Worm (Caenorhabditis elegans) whole organism, early embryonic: Measurements from ENCODE around the gene rpn-11.

Source experiments
- B0310.2 ChIP-seq: sonication (generic microtip); optimal IDR thresholded peaks from 2 replicates; lab custom pipeline; 2016; ENCODE audit warnings: mild to moderate bottlenecking, missing genetic modification characterization, missing compliant biosample characterization
- F13C5.2 ChIP-seq: sonication (generic microtip); optimal IDR thresholded peaks from 2 replicates; lab custom pipeline; 2017; ENCODE audit warnings: mild to moderate bottlenecking, missing genetic modification characterization, inconsistent platforms, missing compliant biosample characterization
- aly-1 ChIP-seq: sonication (generic microtip); optimal IDR thresholded peaks from 2 replicates; lab custom pipeline; 2016; ENCODE audit warnings: missing genetic modification characterization, missing compliant biosample characterization
- ama-1 ChIP-seq: fragments of 150-350 bp; optimal IDR thresholded peaks from 2 replicates; lab custom pipeline; 2014
- ceh-13 ChIP-seq: fragments of 200-800 bp; sonication (Bioruptor generic); optimal IDR thresholded peaks from 2 replicates; lab custom pipeline; 2018; ENCODE audit warnings: mild to moderate bottlenecking, missing genetic modification characterization, missing compliant biosample characterization
- ceh-36 ChIP-seq: sonication (generic microtip); optimal IDR thresholded peaks from 2 replicates; lab custom pipeline; 2016; ENCODE audit warnings: missing genetic modification characterization, inconsistent platforms, missing compliant biosample characterization
- ets-7 ChIP-seq: sonication (generic microtip); optimal IDR thresholded peaks from 2 replicates; lab custom pipeline; 2016; ENCODE audit warnings: missing genotype, missing genetic modification characterization, missing compliant biosample characterization
- flt-1 ChIP-seq: fragments of 200-800 bp; sonication (Bioruptor generic); IDR thresholded peaks from 2 replicates; pipeline ENCODE4 v1.3.6; 2022; ENCODE audit warnings: missing genetic modification characterization, missing compliant biosample characterization
- hmbx-1 ChIP-seq: sonication (generic microtip); optimal IDR thresholded peaks from 2 replicates; lab custom pipeline; 2016; ENCODE audit warnings: mild to moderate bottlenecking, missing genetic modification characterization, missing compliant biosample characterization
- hmg-4 ChIP-seq: fragments of 200-800 bp; sonication (Bioruptor generic); optimal IDR thresholded peaks from 2 replicates; lab custom pipeline; 2018; ENCODE audit warnings: mild to moderate bottlenecking, missing genetic modification characterization, missing compliant biosample characterization
- hnd-1 ChIP-seq: sonication (generic microtip); optimal IDR thresholded peaks from 2 replicates; lab custom pipeline; 2016; ENCODE audit warnings: missing genetic modification characterization, missing compliant biosample characterization
- pes-1 ChIP-seq: fragments of 200-800 bp; sonication (Bioruptor generic); IDR thresholded peaks from 2 replicates; pipeline ENCODE4 v1.3.6; 2022; ENCODE audit warnings: missing genetic modification reagents, missing genetic modification characterization, missing compliant biosample characterization
- scrt-1 ChIP-seq: fragments of 200-800 bp; sonication (Bioruptor generic); IDR thresholded peaks from 2 replicates; pipeline ENCODE4 v1.3.6; 2022; ENCODE audit warnings: missing genetic modification characterization, missing compliant biosample characterization
- sea-1 ChIP-seq: fragments of 200-800 bp; sonication (Bioruptor generic); conservative IDR thresholded peaks from 2 replicates; pipeline ENCODE4 v1.3.6; 2022; ENCODE audit warnings: missing genetic modification characterization, missing compliant biosample characterization
- tbx-11 ChIP-seq: fragments of 200-800 bp; sonication (Bioruptor generic); IDR thresholded peaks from 2 replicates; pipeline ENCODE4 v1.3.6; 2022; ENCODE audit warnings: missing genetic modification characterization, missing compliant biosample characterization
- tbx-37 ChIP-seq: fragments of 200-800 bp; sonication (Bioruptor generic); conservative IDR thresholded peaks from 2 replicates; pipeline ENCODE4 v1.3.6; 2022; ENCODE audit warnings: missing genetic modification reagents, missing genetic modification characterization, missing compliant biosample characterization
- tra-4 ChIP-seq: sonication (generic microtip); optimal IDR thresholded peaks from 2 replicates; lab custom pipeline; 2017; ENCODE audit warnings: missing genetic modification characterization, missing compliant biosample characterization

rpn-11 gene

DNA sequence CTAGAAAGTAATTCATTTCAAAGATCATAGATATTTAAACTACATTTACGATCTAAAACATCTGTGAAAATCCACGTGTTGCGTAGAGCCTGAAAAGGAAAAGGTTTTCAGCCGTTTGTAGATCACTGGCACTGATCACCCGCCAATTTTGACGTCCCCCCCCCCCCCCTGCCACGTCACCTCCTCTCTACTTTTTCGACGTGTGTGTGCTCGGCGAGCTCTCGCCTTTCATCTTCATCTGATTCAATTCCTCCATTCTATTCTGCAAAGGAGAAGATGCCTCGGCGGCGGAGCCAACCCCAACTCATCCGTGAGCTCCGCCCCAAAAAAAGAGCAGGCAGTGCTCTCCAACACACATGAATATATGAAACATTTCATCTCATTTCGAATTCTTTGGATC, 36.8 kb upstream of the rpn-11 start:
- TF ChIP-seq hmbx-1, result no peak

ce11 chrII:4074710-4075109, 30.4 kb upstream of the rpn-11 start:
- TF ChIP-seq tbx-11 (GFP tag; lab: Robert Waterston, UW) (no peak), flt-1 (no peak), ceh-36 (tag; lab: Kevin White, UChicago) (no peak), B0310.2 (tag; lab: Kevin White, UChicago) (no peak), hmg-4 (no peak), F13C5.2 (no peak), ceh-13 (GFP tag; lab: Kevin White, UChicago) (no peak), ama-1 (no peak), aly-1 (tag; lab: Kevin White, UChicago) (no peak), scrt-1 (no peak)

- no peak for TF ChIP-seq tra-4 (tag; lab: Kevin White, UChicago)
- TF ChIP-seq ceh-13 (GFP tag; lab: Kevin White, UChicago), result no peak
- TF ChIP-seq hnd-1, result no peak
- TF ChIP-seq flt-1, result no peak
- no peak for TF ChIP-seq ama-1
- no peak for TF ChIP-seq tbx-37
- no peak for TF ChIP-seq scrt-1
- TF ChIP-seq hmbx-1, result no peak
- TF ChIP-seq F13C5.2, result no peak
- TF ChIP-seq hmg-4, result no peak
- TF ChIP-seq ceh-36 (tag; lab: Kevin White, UChicago), result no peak
- TF ChIP-seq sea-1 (GFP tag; lab: Robert Waterston, UW), result no peak
- TF ChIP-seq B0310.2 (tag; lab: Kevin White, UChicago), result no peak
Observed at ce11 chrII:4071075-4071474, 26.7 kb upstream of the rpn-11 start.

ce11 chrII:4068141-4068540, 23.8 kb upstream of the rpn-11 start:
- TF ChIP-seq tbx-11 (GFP tag; lab: Robert Waterston, UW), result no peak
- TF ChIP-seq aly-1 (tag; lab: Kevin White, UChicago), result no peak
- TF ChIP-seq hnd-1, result no peak
- no peak for TF ChIP-seq ceh-13 (GFP tag; lab: Kevin White, UChicago)
- no peak for TF ChIP-seq hmbx-1
- no peak for TF ChIP-seq F13C5.2
- TF ChIP-seq ceh-36 (tag; lab: Kevin White, UChicago), result no peak
- TF ChIP-seq tbx-37, result no peak
- no peak for TF ChIP-seq pes-1 (GFP tag; lab: Robert Waterston, UW)
- TF ChIP-seq tra-4 (tag; lab: Kevin White, UChicago), result no peak
- TF ChIP-seq ama-1, result no peak
- TF ChIP-seq scrt-1, result no peak
- no peak for TF ChIP-seq sea-1 (GFP tag; lab: Robert Waterston, UW)

DNA sequence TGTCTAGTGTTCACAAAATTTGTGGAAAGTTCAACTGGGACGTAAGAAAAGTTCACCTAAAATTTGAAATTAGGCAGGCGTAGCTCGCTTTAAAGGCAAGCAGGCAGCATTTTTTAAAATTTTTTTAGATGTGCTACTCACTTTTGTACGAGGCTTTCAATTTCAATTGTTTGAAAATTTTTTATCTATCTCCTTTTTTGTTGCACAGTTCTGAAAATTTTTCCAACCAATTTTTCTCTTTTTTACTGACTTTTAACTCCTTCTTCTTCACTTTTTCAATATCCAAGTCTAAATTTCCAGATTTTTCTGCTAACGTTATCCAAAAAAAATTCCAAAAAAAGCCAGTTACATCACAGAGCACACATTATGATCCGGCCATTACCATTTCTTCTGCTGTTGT, 22.9 kb upstream of the rpn-11 start, which contains the start of gene W06A11.1:
W06A11.1 (plus strand) TSS at position 301 of the 400 bp plus-strand sequence.
- TF ChIP-seq hmg-4 (no peak), pes-1 (GFP tag; lab: Robert Waterston, UW) (no peak), tbx-11 (GFP tag; lab: Robert Waterston, UW) (no peak), aly-1 (tag; lab: Kevin White, UChicago) (no peak), hnd-1 (no peak), sea-1 (GFP tag; lab: Robert Waterston, UW) (no peak), F13C5.2 (no peak), tra-4 (tag; lab: Kevin White, UChicago) (no peak), ets-7 (tag; lab: Kevin White, UChicago) (no peak), ceh-13 (GFP tag; lab: Kevin White, UChicago) (no peak)

- TF ChIP-seq hmg-4 (no peak), tbx-37 (no peak), pes-1 (GFP tag; lab: Robert Waterston, UW) (no peak), hmbx-1 (no peak), flt-1 (no peak), hnd-1 (no peak), aly-1 (tag; lab: Kevin White, UChicago) (no peak), scrt-1 (no peak), ama-1 (no peak), ceh-13 (GFP tag; lab: Kevin White, UChicago) (no peak), ets-7 (tag; lab: Kevin White, UChicago) (no peak), tbx-11 (GFP tag; lab: Robert Waterston, UW) (no peak), sea-1 (GFP tag; lab: Robert Waterston, UW) (no peak), B0310.2 (tag; lab: Kevin White, UChicago) (no peak)
Observed at ce11 chrII:4063997-4064396, 19.7 kb upstream of the rpn-11 start, which contains the start of gene fbxb-118. Gene fbxb-118 (minus strand): TSS chrII:4064097.

ce11 chrII:4062477-4062876, 18.1 kb upstream of the rpn-11 start, which contains the start of gene gadr-4:
Gene gadr-4 (minus strand): TSS chrII:4062577.
- TF ChIP-seq ceh-36 (tag; lab: Kevin White, UChicago), result no peak
- TF ChIP-seq ceh-13 (GFP tag; lab: Kevin White, UChicago), result no peak
- TF ChIP-seq ets-7 (tag; lab: Kevin White, UChicago), result no peak
- TF ChIP-seq hmg-4, result no peak
- no peak for TF ChIP-seq pes-1 (GFP tag; lab: Robert Waterston, UW)

- TF ChIP-seq tbx-37 (peak; percentile 56), flt-1 (0 out of 2 replicates have a peak, but pooled peaks have one; percentile 26), pes-1 (GFP tag; lab: Robert Waterston, UW) (peak; percentile 65)
Observed at ce11 chrII:4047839-4048440, 3.6 kb upstream of the rpn-11 start.

ce11 chrII:4045396-4045795, 1.1 kb upstream of the rpn-11 start, which contains the start of gene K07D4.2:
Gene K07D4.2 (minus strand): TSS chrII:4045496.
- TF ChIP-seq ceh-36 (tag; lab: Kevin White, UChicago) (no peak), sea-1 (GFP tag; lab: Robert Waterston, UW) (no peak), hnd-1 (no peak), ama-1 (no peak), flt-1 (no peak), F13C5.2 (no peak), tra-4 (tag; lab: Kevin White, UChicago) (no peak), scrt-1 (no peak), ets-7 (tag; lab: Kevin White, UChicago) (no peak), B0310.2 (tag; lab: Kevin White, UChicago) (no peak), hmbx-1 (no peak), ceh-13 (GFP tag; lab: Kevin White, UChicago) (no peak), tbx-37 (no peak), pes-1 (GFP tag; lab: Robert Waterston, UW) (no peak), tbx-11 (GFP tag; lab: Robert Waterston, UW) (no peak), hmg-4 (no peak), aly-1 (tag; lab: Kevin White, UChicago) (no peak)
